Worm (Caenorhabditis elegans): ENCODE data around the gene F23B12.7.

DNA sequence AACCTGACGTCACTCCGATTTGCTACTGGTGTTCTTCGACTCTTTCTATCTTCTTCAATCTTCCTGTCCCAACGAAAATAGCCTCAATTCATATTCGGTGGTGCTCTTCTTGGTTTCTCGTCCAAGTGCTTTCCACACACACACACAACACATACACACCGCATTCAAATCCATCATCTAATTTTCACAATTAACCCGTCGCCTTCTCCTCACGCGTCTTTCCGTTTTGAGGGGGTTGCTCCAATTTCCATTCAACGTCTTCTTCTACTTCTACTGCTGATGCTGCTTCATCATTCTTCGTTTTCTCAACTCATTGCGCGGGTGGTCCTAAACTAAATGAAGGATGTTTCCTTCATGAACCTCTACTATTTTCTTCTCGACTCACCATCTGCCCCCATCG lies 41.6 kb downstream of the F23B12.7 start:
- TF ChIP-seq W03F9.2 (tag; optimal IDR thresholded peaks at IDR 0.05): no peak
- TF ChIP-seq him-1 (tag; optimal IDR thresholded peaks at IDR 0.05): no peak
- TF ChIP-seq dao-5 (tag; optimal IDR thresholded peaks at IDR 0.05): no peak
